Fruit fly (Drosophila melanogaster) S2 (cell line): Measurements from ENCODE around the gene CG42449.
A peak's percentile ranks its signal among the peaks of the same experiment; 100 is the strongest.

Experiments used
- CG8478 ChIP-seq: fragments of >200 bp; optimal IDR thresholded peaks from 2 replicates; lab custom pipeline; 2018
- CTCF ChIP-seq, 2 experiments: fragments of >200 bp; optimal IDR thresholded peaks; 2 replicates each; lab custom pipeline; 2018

DNA sequence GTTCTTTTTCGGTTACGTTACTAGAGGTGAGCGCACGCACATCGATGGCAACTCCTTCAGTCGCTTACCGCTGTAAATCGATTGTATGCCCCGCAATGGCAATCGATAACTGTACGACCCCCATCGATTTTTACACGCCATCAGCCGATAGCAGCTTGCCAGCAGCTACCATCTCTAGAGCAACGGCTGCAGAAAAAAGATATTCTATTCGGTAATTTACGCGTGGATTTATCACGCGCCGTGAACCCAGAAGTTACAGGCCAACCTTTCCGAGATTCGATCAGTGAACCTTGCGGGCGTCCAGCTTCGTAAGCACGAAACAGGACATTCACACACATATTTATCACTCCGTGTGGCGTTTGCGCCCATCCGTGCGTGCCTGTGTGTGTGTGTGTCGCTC lies 17.1 kb upstream of the CG42449 start, which contains the start of the genes Sirt4 and CG4119:
- TF ChIP-seq CG8478 (lab: Kevin White, UChicago), result no peak
- TF ChIP-seq CTCF (optimal IDR thresholded peaks at IDR 0.05; lab: Kevin White, UChicago), result peak in 1 of 2 experiments; percentile 29
